Fruit fly (Drosophila melanogaster) whole organism, embryonic: ENCODE measurements around the gene CG34303.

Experiments
- ATbp ChIP-seq: fragments of 200-800 bp; sonication (Bioruptor generic); optimal IDR thresholded peaks from 2 replicates; lab custom pipeline; 2017; ENCODE audit warnings: missing biosample characterization, mild to moderate bottlenecking, missing genetic modification characterization, missing genetic modification reagents
- BtbVII ChIP-seq: fragments of 200-800 bp; sonication (Bioruptor generic); optimal IDR thresholded peaks from 3 replicates; lab custom pipeline; 2017; ENCODE audit warnings: missing biosample characterization, mild to moderate bottlenecking, missing genetic modification characterization
- CG10147 ChIP-seq: fragments of 200-800 bp; sonication (Bioruptor generic); optimal IDR thresholded peaks from 2 replicates; lab custom pipeline; 2019; ENCODE audit warnings: missing biosample characterization, mild to moderate bottlenecking, missing genetic modification characterization, moderate library complexity
- CG10462 ChIP-seq: fragments of 200-800 bp; sonication (Bioruptor generic); optimal IDR thresholded peaks from 2 replicates; lab custom pipeline; 2016; ENCODE audit warnings: missing biosample characterization, missing genetic modification characterization
- CG11456 ChIP-seq: fragments of 200-800 bp; sonication (Bioruptor generic); IDR thresholded peaks from 3 replicates; pipeline ENCODE4 v1.3.6; 2022; ENCODE audit warnings: missing biosample characterization, missing genetic modification characterization
- CG12391 ChIP-seq: fragments of 200-800 bp; sonication (Bioruptor generic); optimal IDR thresholded peaks from 3 replicates; lab custom pipeline; 2018; ENCODE audit warnings: missing biosample characterization, mild to moderate bottlenecking, missing genetic modification characterization, moderate library complexity
- CG12659 ChIP-seq: fragments of 200-800 bp; sonication (Bioruptor generic); optimal IDR thresholded peaks from 3 replicates; lab custom pipeline; 2017; ENCODE audit warnings: mild to moderate bottlenecking, missing biosample characterization, missing genetic modification reagents, missing genetic modification characterization
- CG13287 ChIP-seq: fragments of 200-800 bp; sonication (Bioruptor generic); IDR thresholded peaks from 2 replicates; pipeline ENCODE4 v1.3.6; 2022; ENCODE audit warnings: missing biosample characterization, missing genetic modification characterization; ENCODE audit not compliant: partially characterized antibody
- CG14710 ChIP-seq: fragments of 200-800 bp; sonication (Bioruptor generic); optimal IDR thresholded peaks from 3 replicates; lab custom pipeline; 2019; ENCODE audit warnings: missing biosample characterization, mild to moderate bottlenecking, missing genetic modification characterization, moderate library complexity
- CG14860 ChIP-seq: fragments of 200-800 bp; sonication (Bioruptor generic); IDR thresholded peaks from 3 replicates; pipeline ENCODE4 v1.3.6; 2022; ENCODE audit warnings: missing biosample characterization, missing genetic modification characterization; ENCODE audit not compliant: partially characterized antibody
- CG2199 ChIP-seq: fragments of 200-800 bp; sonication (Bioruptor generic); IDR thresholded peaks from 3 replicates; pipeline ENCODE4 v1.3.6; 2022; ENCODE audit warnings: missing biosample characterization, missing genetic modification characterization
- CG31365 ChIP-seq: fragments of 200-800 bp; sonication (Bioruptor generic); optimal IDR thresholded peaks from 2 replicates; lab custom pipeline; 2018; ENCODE audit warnings: missing biosample characterization, mild to moderate bottlenecking, missing genetic modification characterization
- CG32772 ChIP-seq: fragments of 200-800 bp; sonication (Bioruptor generic); IDR thresholded peaks from 2 replicates; pipeline ENCODE4 v1.3.6; 2022; ENCODE audit warnings: missing biosample characterization, missing genetic modification characterization
- CG3281 ChIP-seq: fragments of 200-800 bp; sonication (Bioruptor generic); optimal IDR thresholded peaks from 3 replicates; lab custom pipeline; 2017; ENCODE audit warnings: missing biosample characterization, mild to moderate bottlenecking, missing genetic modification characterization
- CG33557 ChIP-seq: fragments of 200-800 bp; sonication (Bioruptor generic); optimal IDR thresholded peaks from 2 replicates; lab custom pipeline; 2019; ENCODE audit warnings: missing biosample characterization, mild to moderate bottlenecking, missing genetic modification characterization, moderate library complexity
- CG34376 ChIP-seq: fragments of 200-800 bp; sonication (Bioruptor generic); optimal IDR thresholded peaks from 2 replicates; lab custom pipeline; 2018; ENCODE audit warnings: missing biosample characterization, mild to moderate bottlenecking, missing genetic modification characterization
- CG5953 ChIP-seq: fragments of 200-800 bp; sonication (Bioruptor generic); IDR thresholded peaks from 2 replicates; pipeline ENCODE4 v1.3.6; 2022; ENCODE audit warnings: missing biosample characterization, missing genetic modification characterization
- CG7928 ChIP-seq: fragments of 200-800 bp; sonication (Bioruptor generic); optimal IDR thresholded peaks from 2 replicates; lab custom pipeline; 2017; ENCODE audit warnings: missing biosample characterization, mild to moderate bottlenecking, missing genetic modification characterization
- CG8478 ChIP-seq: fragments of >200 bp; optimal IDR thresholded peaks from 2 replicates; lab custom pipeline; 2018
- CG8944 ChIP-seq: fragments of 200-800 bp; sonication (Bioruptor generic); optimal IDR thresholded peaks from 3 replicates; lab custom pipeline; 2016; ENCODE audit warnings: missing biosample characterization, missing genetic modification characterization
- CG9215 ChIP-seq: fragments of 200-800 bp; sonication (Bioruptor generic); IDR thresholded peaks from 2 replicates; pipeline ENCODE4 v1.3.6; 2022; ENCODE audit warnings: missing biosample characterization, missing genetic modification characterization
- CG9932 ChIP-seq: fragments of 200-800 bp; sonication (Bioruptor generic); IDR thresholded peaks from 2 replicates; pipeline ENCODE4 v1.3.6; 2022; ENCODE audit warnings: missing biosample characterization, missing genetic modification characterization
- Dfd ChIP-seq, 2 experiments: fragments of >200 bp; optimal IDR thresholded peaks; 2 replicates each; lab custom pipeline; 2017; ENCODE audit warnings: missing biosample characterization in 2 of 2, missing genetic modification characterization in 2 of 2
- Doc3 ChIP-seq: fragments of 200-800 bp; sonication (Bioruptor generic); IDR thresholded peaks from 3 replicates; pipeline ENCODE4 v1.3.6; 2022; ENCODE audit warnings: missing biosample characterization, missing genetic modification characterization; ENCODE audit not compliant: partially characterized antibody
- Fer1 ChIP-seq: fragments of 200-800 bp; sonication (Bioruptor generic); optimal IDR thresholded peaks from 2 replicates; lab custom pipeline; 2017; ENCODE audit warnings: missing biosample characterization, mild to moderate bottlenecking, missing genetic modification characterization
- HLH3B ChIP-seq: fragments of 200-800 bp; sonication (Bioruptor generic); IDR thresholded peaks from 2 replicates; pipeline ENCODE4 v1.3.6; 2022; ENCODE audit warnings: missing biosample characterization, missing genetic modification characterization
- Lpt ChIP-seq: fragments of >200 bp; optimal IDR thresholded peaks from 2 replicates; lab custom pipeline; 2018; ENCODE audit warnings: missing biosample characterization, missing genetic modification characterization
- Myb ChIP-seq: fragments of 200-800 bp; sonication (Bioruptor generic); optimal IDR thresholded peaks from 2 replicates; lab custom pipeline; 2016; ENCODE audit warnings: missing biosample characterization, missing genetic modification characterization
- Sin3A ChIP-seq: fragments of >200 bp; optimal IDR thresholded peaks from 2 replicates; lab custom pipeline; 2018
- Ssrp ChIP-seq: fragments of 200-800 bp; sonication (Bioruptor generic); optimal IDR thresholded peaks from 2 replicates; lab custom pipeline; 2018; ENCODE audit warnings: missing biosample characterization, mild to moderate bottlenecking, missing genetic modification characterization, moderate library complexity
- Taf1 ChIP-seq: fragments of 200-800 bp; sonication (Bioruptor generic); IDR thresholded peaks from 2 replicates; pipeline ENCODE4 v1.3.6; 2022; ENCODE audit warnings: missing biosample characterization, missing genetic modification characterization
- al ChIP-seq: fragments of 200-800 bp; sonication (Bioruptor generic); IDR thresholded peaks from 2 replicates; pipeline ENCODE4 v1.3.6; 2022; ENCODE audit warnings: missing biosample characterization, missing genetic modification characterization
- ato ChIP-seq: fragments of 200-800 bp; sonication (Bioruptor generic); IDR thresholded peaks from 2 replicates; pipeline ENCODE4 v1.3.6; 2022; ENCODE audit warnings: missing biosample characterization, missing genetic modification characterization; ENCODE audit not compliant: partially characterized antibody
- bigmax ChIP-seq: fragments of 200-800 bp; sonication (Bioruptor generic); optimal IDR thresholded peaks from 2 replicates; lab custom pipeline; 2018; ENCODE audit warnings: missing biosample characterization, mild to moderate bottlenecking, missing genetic modification characterization
- cwo ChIP-seq: fragments of 200-800 bp; sonication (Bioruptor generic); optimal IDR thresholded peaks from 3 replicates; lab custom pipeline; 2017; ENCODE audit warnings: missing biosample characterization, missing genetic modification characterization, mild to moderate bottlenecking, moderate library complexity, missing genetic modification reagents
- da ChIP-seq: fragments of 200-800 bp; sonication (Bioruptor generic); optimal IDR thresholded peaks from 2 replicates; lab custom pipeline; 2016; ENCODE audit warnings: missing biosample characterization, missing genetic modification characterization
- dan ChIP-seq: fragments of 200-800 bp; sonication (Bioruptor generic); IDR thresholded peaks from 2 replicates; pipeline ENCODE4 v1.3.6; 2022; ENCODE audit warnings: missing biosample characterization, missing genetic modification characterization
- en ChIP-seq: fragments of 200-800 bp; sonication (Bioruptor generic); optimal IDR thresholded peaks from 2 replicates; lab custom pipeline; 2016; ENCODE audit warnings: missing biosample characterization, missing genetic modification characterization
- exex ChIP-seq: fragments of 200-800 bp; sonication (Bioruptor generic); optimal IDR thresholded peaks from 4 replicates; lab custom pipeline; 2018; ENCODE audit warnings: missing biosample characterization, mild to moderate bottlenecking, missing genetic modification characterization, moderate library complexity
- grau ChIP-seq: fragments of 200-800 bp; optimal IDR thresholded peaks from 3 replicates; lab custom pipeline; 2019; ENCODE audit warnings: missing biosample characterization, mild to moderate bottlenecking, missing genetic modification characterization, moderate library complexity
- nau ChIP-seq: fragments of 200-800 bp; sonication (Bioruptor generic); optimal IDR thresholded peaks from 3 replicates; lab custom pipeline; 2017; ENCODE audit warnings: missing biosample characterization, mild to moderate bottlenecking, missing genetic modification characterization, missing genetic modification reagents
- nom ChIP-seq: fragments of 200-800 bp; sonication (Bioruptor generic); optimal IDR thresholded peaks from 2 replicates; lab custom pipeline; 2017; ENCODE audit warnings: missing biosample characterization, missing genetic modification characterization, mild to moderate bottlenecking, moderate library complexity, missing genetic modification reagents
- pho ChIP-seq: fragments of 200-800 bp; sonication (Bioruptor generic); optimal IDR thresholded peaks from 2 replicates; lab custom pipeline; 2016; ENCODE audit warnings: missing biosample characterization, missing genetic modification characterization
- repo ChIP-seq: fragments of 200-800 bp; sonication (Bioruptor generic); optimal IDR thresholded peaks from 2 replicates; lab custom pipeline; 2016; ENCODE audit warnings: missing biosample characterization, missing genetic modification characterization
- sisA ChIP-seq: fragments of 200-800 bp; sonication (Bioruptor generic); IDR thresholded peaks from 2 replicates; pipeline ENCODE4 v1.3.6; 2022; ENCODE audit warnings: missing biosample characterization, missing genetic modification characterization
- sna ChIP-seq: fragments of 200-800 bp; sonication (Bioruptor generic); IDR thresholded peaks from 2 replicates; pipeline ENCODE4 v1.3.6; 2022; ENCODE audit warnings: missing biosample characterization, missing genetic modification characterization; ENCODE audit not compliant: partially characterized antibody
- sqz ChIP-seq: fragments of 200-800 bp; sonication (Bioruptor generic); optimal IDR thresholded peaks from 3 replicates; lab custom pipeline; 2018; ENCODE audit warnings: missing biosample characterization, mild to moderate bottlenecking, missing genetic modification characterization
- tup ChIP-seq: fragments of 200-800 bp; sonication (Bioruptor generic); optimal IDR thresholded peaks from 2 replicates; lab custom pipeline; 2016; ENCODE audit warnings: missing biosample characterization, mild to moderate bottlenecking, missing genetic modification characterization, moderate library complexity
- tx ChIP-seq: fragments of 200-800 bp; sonication (Bioruptor generic); optimal IDR thresholded peaks from 2 replicates; lab custom pipeline; 2016; ENCODE audit warnings: missing biosample characterization, missing genetic modification characterization
- unc-4 ChIP-seq: fragments of 200-800 bp; sonication (Bioruptor generic); IDR thresholded peaks from 2 replicates; pipeline ENCODE4 v1.3.6; 2022; ENCODE audit warnings: missing biosample characterization, missing genetic modification characterization; ENCODE audit not compliant: partially characterized antibody

CG34303 gene

dm6 chr3R:10170356-10170876 lies 18.7 kb upstream of the CG34303 start, which contains the start of gene Best1 (continued):
- TF ChIP-seq CG32772: peak; percentile 88
- peak; percentile 87 for TF ChIP-seq CG9215
- TF ChIP-seq al (GFP tag; lab: Robert Waterston, UW): peak; percentile 91
- TF ChIP-seq CG12391: peak; percentile 96
- peak; percentile 41; the same call in 1 of the 2 replicates for TF ChIP-seq dan (GFP tag; lab: Robert Waterston, UW)
- peak; percentile 17 for TF ChIP-seq Myb (GFP tag; lab: Kevin White, UChicago)
- peak; percentile 92 for TF ChIP-seq CG3281 (GFP tag; lab: Kevin White, UChicago)
- peak; percentile 94 for TF ChIP-seq CG11456 (GFP tag; lab: Robert Waterston, UW)
- 0 out of 3 replicates have a peak, but pooled peaks have one; percentile 47 for TF ChIP-seq Doc3 (GFP tag; lab: Robert Waterston, UW)
- TF ChIP-seq CG7928 (GFP tag; lab: Kevin White, UChicago): peak; percentile 32
- TF ChIP-seq bigmax (GFP tag; lab: Kevin White, UChicago): peak; percentile 27
- peak; percentile 92 for TF ChIP-seq ATbp
- TF ChIP-seq Lpt (GFP tag; lab: Kevin White, UChicago): no peak
- peak; percentile 65 for TF ChIP-seq CG8944
- TF ChIP-seq CG10147 (GFP tag; lab: Kevin White, UChicago): peak; percentile 93
- TF ChIP-seq tup (GFP tag; lab: Kevin White, UChicago): peak; percentile 71
- TF ChIP-seq nom: peak; percentile 86
- peak; percentile 32 for TF ChIP-seq tx
- peak; percentile 72 for TF ChIP-seq CG31365 (tag; lab: Kevin White, UChicago)
- no peak for TF ChIP-seq da (GFP tag; lab: Kevin White, UChicago)
- TF ChIP-seq CG12659 (GFP tag; lab: Kevin White, UChicago): peak; percentile 91
- no peak for TF ChIP-seq Dfd (GFP tag; optimal IDR thresholded peaks at IDR 0.05; lab: Kevin White, UChicago)
- TF ChIP-seq HLH3B (GFP tag; lab: Robert Waterston, UW): peak; percentile 91
- peak; percentile 94 for TF ChIP-seq CG34376
- peak; percentile 89 for TF ChIP-seq cwo (GFP tag; lab: Kevin White, UChicago)
- peak; percentile 93 for TF ChIP-seq Fer1 (GFP tag; lab: Kevin White, UChicago)
- peak; percentile 47; the same call in 1 of the 2 replicates for TF ChIP-seq unc-4 (GFP tag; lab: Robert Waterston, UW)
- TF ChIP-seq CG5953 (GFP tag; lab: Robert Waterston, UW): peak; percentile 86
- TF ChIP-seq repo: peak; percentile 56
- TF ChIP-seq sisA: peak; percentile 91
- peak; percentile 70 for TF ChIP-seq sqz
- TF ChIP-seq CG9932 (GFP tag; lab: Robert Waterston, UW): peak; percentile 97
- TF ChIP-seq ato (GFP tag; lab: Robert Waterston, UW): peak; percentile 54; the same call in 1 of the 2 replicates
- TF ChIP-seq Sin3A (lab: Kevin White, UChicago): no peak
- TF ChIP-seq CG33557 (GFP tag; lab: Kevin White, UChicago): peak; percentile 84
- TF ChIP-seq nau (GFP tag; lab: Kevin White, UChicago): peak; percentile 72
- peak; percentile 88 for TF ChIP-seq Taf1 (GFP tag; lab: Robert Waterston, UW)
- peak; percentile 92; the same call in 2 of the 3 replicates for TF ChIP-seq CG2199 (GFP tag; lab: Robert Waterston, UW)
- no peak for TF ChIP-seq sna (GFP tag; lab: Robert Waterston, UW)
- peak; percentile 61 for TF ChIP-seq CG10462 (GFP tag; lab: Kevin White, UChicago)
- peak; percentile 90 for TF ChIP-seq BtbVII (GFP tag; lab: Kevin White, UChicago)
- TF ChIP-seq CG13287: peak; percentile 70
- peak; percentile 85 for TF ChIP-seq CG14710 (tag; lab: Kevin White, UChicago)
- peak; percentile 13 for TF ChIP-seq pho (GFP tag; lab: Kevin White, UChicago)
- TF ChIP-seq CG14860: peak; percentile 63; the same call in 2 of the 3 replicates
- TF ChIP-seq Ssrp (tag; lab: Kevin White, UChicago): peak; percentile 88
- TF ChIP-seq CG8478 (lab: Kevin White, UChicago): no peak
- peak; percentile 27 for TF ChIP-seq en (GFP tag; lab: Kevin White, UChicago)
- peak; percentile 93 for TF ChIP-seq grau (tag; lab: Kevin White, UChicago)
- TF ChIP-seq exex (tag; lab: Kevin White, UChicago): peak; percentile 70
